Worm (Caenorhabditis elegans): ENCODE data around the gene npa-1.

The npa-1 gene

DNA sequence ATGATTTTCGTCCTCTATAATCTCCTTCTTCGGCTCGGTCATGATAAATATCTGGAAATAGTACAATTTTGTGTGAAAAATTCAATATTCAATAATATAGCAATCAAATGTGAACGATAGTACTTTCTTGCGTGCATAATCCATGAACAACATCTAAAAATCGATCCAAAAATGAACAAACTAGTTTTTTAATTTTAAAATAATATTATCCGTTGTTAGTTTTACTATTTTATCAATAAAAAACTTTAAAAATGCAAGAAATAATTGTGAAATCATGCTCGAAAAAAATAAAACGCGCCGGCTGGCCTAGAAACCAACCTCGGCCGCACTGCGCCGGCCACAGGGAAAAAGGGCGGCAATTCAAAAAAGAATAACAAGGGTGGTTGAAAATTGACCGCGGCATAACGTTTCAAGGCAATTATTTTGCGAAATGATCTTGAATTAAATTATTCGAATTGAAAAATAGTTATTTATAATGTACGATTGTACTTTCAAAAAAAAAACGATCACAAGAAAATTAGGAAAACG is 9.1 kb downstream of the npa-1 start, which contains the start of gene mys-1:
TSS of gene mys-1 (minus strand) at position 51 of the 528 bp plus-strand sequence.
- TF ChIP-seq ces-1 (GFP tag; optimal IDR thresholded peaks at IDR 0.05), result no peak
- no peak for TF ChIP-seq elt-1 (tag; optimal IDR thresholded peaks at IDR 0.05; ENCODE audit: borderline replicate concordance, insufficient read depth)
- no peak for TF ChIP-seq mls-2 (tag; optimal IDR thresholded peaks at IDR 0.05)
- TF ChIP-seq lsy-2 (tag; optimal IDR thresholded peaks at IDR 0.05), result peak; percentile 51
- TF ChIP-seq M03D4.4 (tag; optimal IDR thresholded peaks at IDR 0.05), result no peak
- TF ChIP-seq nhr-2 (tag; optimal IDR thresholded peaks at IDR 0.05), result no peak
- no peak for TF ChIP-seq nhr-28 (tag; optimal IDR thresholded peaks at IDR 0.05)
- TF ChIP-seq cnd-1 (tag; optimal IDR thresholded peaks at IDR 0.05), result no peak
- peak; percentile 22 for TF ChIP-seq sptf-1 (tag; optimal IDR thresholded peaks at IDR 0.05)
- no peak for TF ChIP-seq ceh-83 (GFP tag; optimal IDR thresholded peaks at IDR 0.05)
- TF ChIP-seq bed-3 (GFP tag; optimal IDR thresholded peaks at IDR 0.05), result no peak
- peak; percentile 2 for TF ChIP-seq lin-13 (tag; optimal IDR thresholded peaks at IDR 0.05)
- no peak for TF ChIP-seq snpc-4 (tag; optimal IDR thresholded peaks at IDR 0.05)
- TF ChIP-seq nhr-76 (tag; optimal IDR thresholded peaks at IDR 0.05), result no peak

DNA sequence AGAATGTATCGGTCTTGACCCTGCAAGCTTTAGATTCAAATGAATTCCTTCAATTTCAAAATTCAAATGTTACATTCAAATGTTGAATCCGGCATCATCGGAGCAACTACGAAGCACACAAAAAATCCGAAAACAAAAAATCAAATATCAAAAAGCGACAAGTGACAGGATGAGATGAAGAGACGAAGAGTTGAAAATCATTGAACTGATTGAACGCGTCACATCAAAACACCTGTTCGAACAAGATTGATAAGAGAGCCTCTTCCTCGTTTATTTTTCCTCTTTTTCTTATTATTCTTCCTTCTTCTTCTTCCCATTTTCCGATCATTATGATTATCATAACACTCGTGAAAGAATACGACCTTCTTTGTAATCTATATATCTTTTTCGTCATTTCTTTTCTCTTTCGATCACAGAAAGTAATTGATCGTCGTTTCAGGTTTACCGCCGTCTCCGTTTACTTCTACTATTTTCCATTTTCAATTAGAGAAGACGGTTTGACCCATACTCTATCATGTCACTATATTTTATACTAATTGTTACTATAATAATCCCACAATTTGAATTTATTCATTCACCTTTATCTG is 10.0 kb downstream of the npa-1 start, which contains the start of gene VC5.2:
TSS of gene VC5.2 (plus strand) at position 439 of the 587 bp plus-strand sequence.
- TF ChIP-seq unc-62 (GFP tag; optimal IDR thresholded peaks at IDR 0.05) (peak; percentile 91), lin-32 (GFP tag; optimal IDR thresholded peaks at IDR 0.05) (no peak)

DNA sequence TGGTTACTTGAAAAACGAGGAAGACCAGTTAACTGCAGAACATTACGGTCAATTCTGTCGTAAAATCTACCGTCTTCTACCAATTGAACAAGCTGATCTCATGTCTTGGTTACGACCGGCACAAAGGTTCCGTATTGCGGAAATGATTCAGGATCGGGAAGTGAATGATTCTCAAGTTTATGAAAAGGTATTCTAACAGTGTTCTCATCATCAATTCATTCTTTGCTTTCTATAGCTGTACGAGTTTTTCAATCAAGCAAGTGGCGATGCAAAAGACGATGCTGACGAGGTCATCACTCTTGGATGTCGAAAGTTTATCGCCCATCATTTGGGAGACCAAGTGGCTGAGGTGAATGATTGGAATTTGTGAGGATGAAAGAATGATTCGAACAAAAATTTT is 11.8 kb downstream of the npa-1 start:
- TF ChIP-seq flh-1 (GFP tag; optimal IDR thresholded peaks at IDR 0.05) (no peak), drap-1 (GFP tag; optimal IDR thresholded peaks at IDR 0.05) (no peak), ztf-11 (tag; optimal IDR thresholded peaks at IDR 0.05) (no peak)

DNA sequence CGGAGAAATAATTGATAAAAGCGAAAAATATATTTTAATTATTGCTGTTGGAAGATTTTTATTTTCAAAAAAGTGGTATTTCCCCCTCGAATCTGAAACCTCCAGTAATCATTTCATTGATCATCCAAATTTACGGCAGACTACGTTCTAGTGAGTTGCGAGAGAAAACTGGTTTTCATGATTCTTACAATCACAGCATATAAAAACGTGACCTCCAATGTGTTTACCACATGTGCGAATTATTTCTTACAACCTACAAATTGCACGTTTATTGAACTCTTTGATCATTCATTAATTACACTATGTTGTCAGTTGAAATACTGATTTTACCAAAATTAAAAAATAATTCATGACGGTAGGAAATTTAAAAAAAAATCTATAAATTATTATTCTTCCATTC is 13.6 kb downstream of the npa-1 start:
- no peak for TF ChIP-seq mab-5 (tag; optimal IDR thresholded peaks at IDR 0.05)
- no peak for TF ChIP-seq M03D4.4 (tag; optimal IDR thresholded peaks at IDR 0.05)
- TF ChIP-seq drap-1 (GFP tag; optimal IDR thresholded peaks at IDR 0.05), result no peak
- no peak for TF ChIP-seq ceh-83 (GFP tag; optimal IDR thresholded peaks at IDR 0.05)
- no peak for TF ChIP-seq snpc-4 (tag; optimal IDR thresholded peaks at IDR 0.05)
- no peak for TF ChIP-seq ces-1 (GFP tag; optimal IDR thresholded peaks at IDR 0.05)

DNA sequence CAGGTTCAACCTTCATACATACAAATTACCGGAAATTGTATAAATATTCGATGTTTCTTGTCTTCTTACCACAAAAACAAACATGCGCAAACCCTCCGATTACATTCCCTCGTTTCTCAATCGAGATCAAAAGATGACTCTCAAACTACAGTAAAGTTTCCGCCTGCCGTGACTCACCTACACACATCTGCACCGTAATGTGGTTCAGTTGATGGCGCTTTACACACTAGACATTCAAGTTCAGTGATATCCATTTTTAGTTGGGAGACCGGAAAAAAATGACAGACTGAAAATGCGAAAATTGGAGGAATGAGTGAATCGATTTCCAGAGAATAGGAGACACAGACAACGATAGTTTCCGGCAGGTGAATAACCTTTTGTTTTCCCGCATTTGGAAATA is 15.7 kb downstream of the npa-1 start, which contains the start of gene nhr-286:
TSS of gene nhr-286 (minus strand) at position 324 of the 400 bp plus-strand sequence.
- TF ChIP-seq hlh-1 (tag; optimal IDR thresholded peaks at IDR 0.05), result no peak
- TF ChIP-seq tbx-8 (GFP tag; optimal IDR thresholded peaks at IDR 0.05), result no peak
- TF ChIP-seq zip-8 (tag; optimal IDR thresholded peaks at IDR 0.05), result no peak
- no peak for TF ChIP-seq M03D4.4 (tag; optimal IDR thresholded peaks at IDR 0.05)
- no peak for TF ChIP-seq elt-3 (tag; optimal IDR thresholded peaks at IDR 0.05)
- no peak for TF ChIP-seq ham-2 (GFP tag; optimal IDR thresholded peaks at IDR 0.05)
- no peak for TF ChIP-seq unc-62 (GFP tag; optimal IDR thresholded peaks at IDR 0.05)
- no peak for TF ChIP-seq drap-1 (GFP tag; optimal IDR thresholded peaks at IDR 0.05)
- TF ChIP-seq unc-120 (tag; optimal IDR thresholded peaks at IDR 0.05; ENCODE audit: poor library complexity, severe bottlenecking), result no peak
- TF ChIP-seq lin-13 (tag; optimal IDR thresholded peaks at IDR 0.05), result no peak
- no peak for TF ChIP-seq ceh-43 (GFP tag; optimal IDR thresholded peaks at IDR 0.05)
- TF ChIP-seq mep-1 (tag; optimal IDR thresholded peaks at IDR 0.05), result no peak
- TF ChIP-seq cnd-1 (tag; optimal IDR thresholded peaks at IDR 0.05), result no peak
- no peak for TF ChIP-seq nhr-237 (tag; optimal IDR thresholded peaks at IDR 0.05)
- no peak for TF ChIP-seq sem-2 (GFP tag; optimal IDR thresholded peaks at IDR 0.05)
- TF ChIP-seq snpc-4 (tag; optimal IDR thresholded peaks at IDR 0.05), result no peak
- TF ChIP-seq ceh-39 (tag; optimal IDR thresholded peaks at IDR 0.05), result no peak
- TF ChIP-seq elt-1 (tag; optimal IDR thresholded peaks at IDR 0.05; ENCODE audit: borderline replicate concordance, insufficient read depth), result no peak
- no peak for TF ChIP-seq nhr-76 (tag; optimal IDR thresholded peaks at IDR 0.05)
- no peak for TF ChIP-seq bed-3 (GFP tag; optimal IDR thresholded peaks at IDR 0.05)

All from whole organism, mixed stage, embryonic.